Worm (Caenorhabditis elegans): Measurements from ENCODE around the gene srz-78.

The srz-78 gene

ce11 chrIV:3524584-3525020 lies 33.0 kb downstream of the srz-78 start (continued):
- TF ChIP-seq unc-55 (GFP tag; optimal IDR thresholded peaks at IDR 0.05): no peak
- no peak for TF ChIP-seq lim-6 (tag; optimal IDR thresholded peaks at IDR 0.05)
- no peak for TF ChIP-seq ceh-9 (tag; optimal IDR thresholded peaks at IDR 0.05)
- no peak for TF ChIP-seq ahr-1 (tag; optimal IDR thresholded peaks at IDR 0.05)
- peak; percentile 6 for TF ChIP-seq fkh-10 (GFP tag; optimal IDR thresholded peaks at IDR 0.05)
- TF ChIP-seq sox-2 (GFP tag; IDR thresholded peaks at IDR 0.05): peak; percentile 14; the same call in 1 of the 2 replicates
- TF ChIP-seq ets-4 (tag; optimal IDR thresholded peaks at IDR 0.05): no peak
- TF ChIP-seq mec-3 (tag; optimal IDR thresholded peaks at IDR 0.05; ENCODE audit: borderline replicate concordance): peak; percentile 3
- no peak for TF ChIP-seq elt-4 (tag; optimal IDR thresholded peaks at IDR 0.05)
- TF ChIP-seq hlh-13 (GFP tag; optimal IDR thresholded peaks at IDR 0.05): peak; percentile 72
- peak; percentile 74 for TF ChIP-seq C08G9.2 (tag; optimal IDR thresholded peaks at IDR 0.05)
- peak; percentile 23 for TF ChIP-seq hlh-15 (tag; optimal IDR thresholded peaks at IDR 0.05)
- TF ChIP-seq unc-42 (tag; optimal IDR thresholded peaks at IDR 0.05): no peak
- TF ChIP-seq gmeb-2 (tag; optimal IDR thresholded peaks at IDR 0.05): peak; percentile 61
- peak; percentile 19 for TF ChIP-seq ceh-30 (tag; optimal IDR thresholded peaks at IDR 0.05)
- peak; percentile 63 for TF ChIP-seq pha-2 (tag; optimal IDR thresholded peaks at IDR 0.05)
- peak; percentile 77; the same call in 1 of the 2 replicates for TF ChIP-seq ceh-45 (GFP tag; IDR thresholded peaks at IDR 0.05)
- no peak for TF ChIP-seq ama-1 (optimal IDR thresholded peaks at IDR 0.05)
- peak; percentile 76 for TF ChIP-seq pat-9 (tag; optimal IDR thresholded peaks at IDR 0.05)
- peak; percentile 80 for TF ChIP-seq ceh-19 (GFP tag; optimal IDR thresholded peaks at IDR 0.05)
- peak; percentile 58 for TF ChIP-seq K02D7.2 (tag; optimal IDR thresholded peaks at IDR 0.05)

ce11 chrIV:3526144-3526797 lies 34.7 kb downstream of the srz-78 start:
- TF ChIP-seq nhr-232 (tag; optimal IDR thresholded peaks at IDR 0.05) (no peak), hlh-6 (tag; optimal IDR thresholded peaks at IDR 0.05) (no peak), ets-4 (tag; optimal IDR thresholded peaks at IDR 0.05) (no peak), K02D7.2 (tag; optimal IDR thresholded peaks at IDR 0.05) (no peak), ceh-19 (GFP tag; optimal IDR thresholded peaks at IDR 0.05) (no peak), hlh-30 (tag; optimal IDR thresholded peaks at IDR 0.05; ENCODE audit: insufficient read depth) (no peak), unc-3 (GFP tag; conservative IDR thresholded peaks at IDR 0.05) (no peak), unc-3 (tag; optimal IDR thresholded peaks at IDR 0.05) (no peak), ahr-1 (tag; optimal IDR thresholded peaks at IDR 0.05) (no peak)

ce11 chrIV:3526831-3527404 lies 35.3 kb downstream of the srz-78 start, which contains the start of gene M57.2:
TSS of gene M57.2 (plus strand) at chrIV:3527354.
- TF ChIP-seq eyg-1 (tag; optimal IDR thresholded peaks at IDR 0.05) (no peak), ceh-45 (GFP tag; IDR thresholded peaks at IDR 0.05) (no peak), pros-1 (tag; optimal IDR thresholded peaks at IDR 0.05) (no peak), sox-2 (GFP tag; IDR thresholded peaks at IDR 0.05) (no peak), sox-4 (tag; optimal IDR thresholded peaks at IDR 0.05) (no peak), ceh-18 (tag; optimal IDR thresholded peaks at IDR 0.05) (no peak), pax-1 (tag; optimal IDR thresholded peaks at IDR 0.05) (no peak), lim-6 (tag; optimal IDR thresholded peaks at IDR 0.05) (no peak), pqm-1 (tag; optimal IDR thresholded peaks at IDR 0.05) (no peak), ceh-19 (GFP tag; optimal IDR thresholded peaks at IDR 0.05) (no peak), fkh-10 (GFP tag; optimal IDR thresholded peaks at IDR 0.05) (no peak), ceh-30 (tag; optimal IDR thresholded peaks at IDR 0.05) (no peak), T23F11.4 (GFP tag; optimal IDR thresholded peaks at IDR 0.05) (no peak), unc-55 (GFP tag; optimal IDR thresholded peaks at IDR 0.05) (no peak), zip-5 (tag; optimal IDR thresholded peaks at IDR 0.05) (no peak), madf-2 (tag; optimal IDR thresholded peaks at IDR 0.05) (no peak)

ce11 chrIV:3527878-3528277 lies 36.3 kb downstream of the srz-78 start:
- TF ChIP-seq ahr-1 (tag; optimal IDR thresholded peaks at IDR 0.05) (no peak), ceh-48 (tag; optimal IDR thresholded peaks at IDR 0.05) (peak; percentile 6)

Measured in whole organism, late embryonic.